Fruit fly (Drosophila melanogaster): ENCODE data around the gene crp.

- TF ChIP-seq CG17806 (tag; optimal IDR thresholded peaks at IDR 0.05) (no peak), rn (GFP tag; IDR thresholded peaks at IDR 0.05) (no peak), CG4496 (GFP tag; IDR thresholded peaks at IDR 0.05) (no peak), CG15710 (tag; optimal IDR thresholded peaks at IDR 0.05) (no peak), CG12605 (GFP tag; IDR thresholded peaks at IDR 0.05) (no peak), EcR (GFP tag; optimal IDR thresholded peaks at IDR 0.05) (no peak), CG14655 (GFP tag; optimal IDR thresholded peaks at IDR 0.05) (no peak), CG34367 (tag; optimal IDR thresholded peaks at IDR 0.05) (no peak), D1 (tag; optimal IDR thresholded peaks at IDR 0.05) (no peak), CG8301 (tag; optimal IDR thresholded peaks at IDR 0.05) (no peak), gl (tag; optimal IDR thresholded peaks at IDR 0.05) (no peak)
Observed at dm6 chr2L:16316410-16316809, 28.9 kb upstream of the crp start.

Data from whole organism, pupa.